Fruit fly (Drosophila melanogaster) whole organism, embryonic: Measurements from ENCODE around the gene CG11790.
A peak's percentile ranks its signal among the peaks of the same experiment; 100 is the strongest.

Source experiments
- Asciz ChIP-seq: fragments of 200-800 bp; sonication (Bioruptor generic); optimal IDR thresholded peaks from 2 replicates; lab custom pipeline; 2017; ENCODE audit warnings: missing biosample characterization, mild to moderate bottlenecking, missing genetic modification characterization, missing genetic modification reagents
- BEAF-32 ChIP-seq: fragments of 200-800 bp; sonication (Bioruptor generic); optimal IDR thresholded peaks from 3 replicates; lab custom pipeline; 2017; ENCODE audit warnings: missing biosample characterization, missing genetic modification characterization, mild to moderate bottlenecking, moderate library complexity, missing genetic modification reagents
- CG10209 ChIP-seq: fragments of 200-800 bp; sonication (Bioruptor generic); optimal IDR thresholded peaks from 3 replicates; lab custom pipeline; 2017; ENCODE audit warnings: missing biosample characterization, mild to moderate bottlenecking, missing genetic modification characterization, missing genetic modification reagents
- CG1024 ChIP-seq: fragments of 200-800 bp; sonication (Bioruptor generic); IDR thresholded peaks from 2 replicates; pipeline ENCODE4 v1.3.6; 2022; ENCODE audit warnings: missing biosample characterization, missing genetic modification characterization
- CG10959 ChIP-seq: fragments of 200-800 bp; sonication (Bioruptor generic); IDR thresholded peaks from 2 replicates; pipeline ENCODE4 v1.3.6; 2022; ENCODE audit warnings: missing biosample characterization, missing genetic modification characterization
- CG13287 ChIP-seq: fragments of 200-800 bp; sonication (Bioruptor generic); IDR thresholded peaks from 2 replicates; pipeline ENCODE4 v1.3.6; 2022; ENCODE audit warnings: missing biosample characterization, missing genetic modification characterization; ENCODE audit not compliant: partially characterized antibody
- CG1602 ChIP-seq: fragments of 200-800 bp; sonication (Bioruptor generic); optimal IDR thresholded peaks from 3 replicates; lab custom pipeline; 2016; ENCODE audit warnings: missing biosample characterization, missing genetic modification characterization
- CG16813 ChIP-seq: fragments of 200-800 bp; sonication (Bioruptor generic); IDR thresholded peaks from 3 replicates; pipeline ENCODE4 v1.3.6; 2022; ENCODE audit warnings: missing biosample characterization, missing genetic modification characterization; ENCODE audit not compliant: partially characterized antibody
- CG16863 ChIP-seq: fragments of 200-800 bp; sonication (Bioruptor generic); optimal IDR thresholded peaks from 3 replicates; lab custom pipeline; 2016; ENCODE audit warnings: missing biosample characterization, missing genetic modification characterization
- CG17568 ChIP-seq: fragments of 200-800 bp; sonication (Bioruptor generic); optimal IDR thresholded peaks from 2 replicates; lab custom pipeline; 2018; ENCODE audit warnings: missing biosample characterization, mild to moderate bottlenecking, missing genetic modification characterization, moderate library complexity
- CG32532 ChIP-seq: fragments of 200-800 bp; sonication (Bioruptor generic); IDR thresholded peaks from 2 replicates; pipeline ENCODE4 v1.3.6; 2022; ENCODE audit warnings: missing biosample characterization, missing genetic modification characterization
- CG32772 ChIP-seq: fragments of 200-800 bp; sonication (Bioruptor generic); IDR thresholded peaks from 2 replicates; pipeline ENCODE4 v1.3.6; 2022; ENCODE audit warnings: missing biosample characterization, missing genetic modification characterization
- CG42726 ChIP-seq: fragments of 200-800 bp; sonication (Bioruptor generic); IDR thresholded peaks from 2 replicates; pipeline ENCODE4 v1.3.6; 2022; ENCODE audit warnings: missing biosample characterization, missing genetic modification characterization; ENCODE audit not compliant: partially characterized antibody
- CG6254 ChIP-seq: fragments of 200-800 bp; sonication (Bioruptor generic); optimal IDR thresholded peaks from 3 replicates; lab custom pipeline; 2017; ENCODE audit warnings: mild to moderate bottlenecking, missing biosample characterization, missing genetic modification reagents, missing genetic modification characterization
- CG6791 ChIP-seq: fragments of 200-800 bp; sonication (Bioruptor generic); IDR thresholded peaks from 3 replicates; pipeline ENCODE4 v1.3.6; 2022; ENCODE audit warnings: missing biosample characterization, missing genetic modification characterization; ENCODE audit not compliant: partially characterized antibody
- Dp ChIP-seq: fragments of 200-800 bp; sonication (Bioruptor generic); optimal IDR thresholded peaks from 2 replicates; lab custom pipeline; 2018; ENCODE audit warnings: missing biosample characterization, mild to moderate bottlenecking, missing genetic modification characterization, moderate library complexity
- E2f2 ChIP-seq: fragments of 200-800 bp; sonication (Bioruptor generic); IDR thresholded peaks from 2 replicates; pipeline ENCODE4 v1.3.6; 2022; ENCODE audit warnings: missing biosample characterization, missing genetic modification characterization
- Ets65A ChIP-seq: fragments of 200-800 bp; sonication (Bioruptor generic); peaks from one replicate; lab custom pipeline; 2016; ENCODE audit warnings: missing biosample characterization, missing genetic modification characterization
- Hr51 ChIP-seq, 2 experiments: fragments of 200-800 bp; sonication (Bioruptor generic); optimal IDR thresholded peaks; 2 replicates in 1 of 2; 3 replicates in 1 of 2; lab custom pipeline; 2016 to 2018; ENCODE audit warnings: missing biosample characterization in 2 of 2, missing genetic modification characterization in 2 of 2, mild to moderate bottlenecking in 1 of 2, moderate library complexity in 1 of 2
- Med ChIP-seq: fragments of 200-800 bp; sonication (Bioruptor generic); peaks from one replicate; lab custom pipeline; 2016; ENCODE audit warnings: missing biosample characterization, missing genetic modification characterization, mild to moderate bottlenecking, inconsistent platforms, moderate library complexity
- PHDP ChIP-seq: fragments of 200-800 bp; sonication (Bioruptor generic); optimal IDR thresholded peaks from 3 replicates; lab custom pipeline; 2018; ENCODE audit warnings: missing biosample characterization, mild to moderate bottlenecking, missing genetic modification characterization, moderate library complexity
- Scr ChIP-seq: fragments of 200-800 bp; sonication (Bioruptor generic); IDR thresholded peaks from 2 replicates; pipeline ENCODE4 v1.3.6; 2022; ENCODE audit warnings: missing biosample characterization, missing genetic modification characterization; ENCODE audit not compliant: partially characterized antibody
- Sry-β ChIP-seq: fragments of 200-800 bp; sonication (Bioruptor generic); optimal IDR thresholded peaks from 2 replicates; lab custom pipeline; 2018; ENCODE audit warnings: missing biosample characterization, mild to moderate bottlenecking, missing genetic modification characterization, moderate library complexity
- Stat92E ChIP-seq, 3 experiments: fragments of >200 bp in 2 of 3; fragments of 200-800 bp in 1 of 3; sonication (Bioruptor generic) in 1 of 3; optimal IDR thresholded peaks; 2 replicates each; lab custom pipeline; 2017 to 2019; ENCODE audit warnings: missing biosample characterization in 3 of 3, missing genetic modification characterization in 3 of 3, mild to moderate bottlenecking in 1 of 3, moderate library complexity in 1 of 3
- Xrp1 ChIP-seq: fragments of 200-800 bp; sonication (Bioruptor generic); IDR thresholded peaks from 2 replicates; pipeline ENCODE4 v1.3.6; 2022; ENCODE audit warnings: missing biosample characterization, missing genetic modification characterization
- amos ChIP-seq: fragments of 200-800 bp; sonication (Bioruptor generic); IDR thresholded peaks from 2 replicates; pipeline ENCODE4 v1.3.6; 2022; ENCODE audit warnings: missing biosample characterization, missing genetic modification characterization; ENCODE audit not compliant: partially characterized antibody
- bbx ChIP-seq: fragments of 200-800 bp; sonication (Bioruptor generic); IDR thresholded peaks from 2 replicates; pipeline ENCODE4 v1.3.6; 2022; ENCODE audit warnings: missing biosample characterization, missing genetic modification characterization; ENCODE audit not compliant: partially characterized antibody
- bigmax ChIP-seq: fragments of 200-800 bp; sonication (Bioruptor generic); optimal IDR thresholded peaks from 2 replicates; lab custom pipeline; 2018; ENCODE audit warnings: missing biosample characterization, mild to moderate bottlenecking, missing genetic modification characterization
- caup ChIP-seq: fragments of 200-800 bp; sonication (Bioruptor generic); optimal IDR thresholded peaks from 3 replicates; lab custom pipeline; 2017; ENCODE audit warnings: missing biosample characterization, mild to moderate bottlenecking, missing genetic modification characterization, moderate library complexity; ENCODE audit not compliant: severe bottlenecking
- ci ChIP-seq: fragments of 200-800 bp; sonication (Bioruptor generic); IDR thresholded peaks from 3 replicates; pipeline ENCODE4 v1.3.6; 2022; ENCODE audit warnings: missing biosample characterization, missing genetic modification characterization
- ftz-f1 ChIP-seq: fragments of 200-800 bp; sonication (Bioruptor generic); optimal IDR thresholded peaks from 2 replicates; lab custom pipeline; 2016; ENCODE audit warnings: missing biosample characterization, missing genetic modification characterization
- jumu ChIP-seq: fragments of 200-800 bp; sonication (Bioruptor generic); optimal IDR thresholded peaks from 3 replicates; lab custom pipeline; 2016; ENCODE audit warnings: missing biosample characterization, missing genetic modification characterization
- kni ChIP-seq: fragments of 200-800 bp; sonication (Bioruptor generic); optimal IDR thresholded peaks from 3 replicates; lab custom pipeline; 2017; ENCODE audit warnings: mild to moderate bottlenecking, missing biosample characterization, missing genetic modification reagents, missing genetic modification characterization
- lilli ChIP-seq: fragments of 200-800 bp; sonication (Bioruptor generic); optimal IDR thresholded peaks from 3 replicates; lab custom pipeline; 2016; ENCODE audit warnings: missing biosample characterization, missing genetic modification characterization
- lov ChIP-seq, 2 experiments: fragments of 200-800 bp in 1 of 2; fragments of >200 bp in 1 of 2; sonication (Bioruptor generic) in 1 of 2; IDR thresholded peaks in 1 of 2; optimal IDR thresholded peaks in 1 of 2; 2 replicates in 1 of 2; 3 replicates in 1 of 2; pipeline versions ENCODE4 v1.3.6 to Lab custom; 2017 to 2022; ENCODE audit warnings: missing biosample characterization in 1 of 2, missing genetic modification characterization in 1 of 2
- nom ChIP-seq: fragments of 200-800 bp; sonication (Bioruptor generic); optimal IDR thresholded peaks from 2 replicates; lab custom pipeline; 2017; ENCODE audit warnings: missing biosample characterization, missing genetic modification characterization, mild to moderate bottlenecking, moderate library complexity, missing genetic modification reagents
- row ChIP-seq: fragments of 200-800 bp; sonication (Bioruptor generic); IDR thresholded peaks from 3 replicates; pipeline ENCODE4 v1.3.6; 2022; ENCODE audit warnings: missing biosample characterization, missing genetic modification characterization
- salm ChIP-seq: fragments of 200-800 bp; sonication (Bioruptor generic); optimal IDR thresholded peaks from 2 replicates; lab custom pipeline; 2018; ENCODE audit warnings: missing biosample characterization, mild to moderate bottlenecking, missing genetic modification characterization
- sd ChIP-seq: fragments of 200-800 bp; sonication (Bioruptor generic); optimal IDR thresholded peaks from 3 replicates; lab custom pipeline; 2018; ENCODE audit warnings: missing biosample characterization, mild to moderate bottlenecking, missing genetic modification characterization, moderate library complexity
- sens ChIP-seq: fragments of 200-800 bp; sonication (Bioruptor generic); peaks from one replicate; lab custom pipeline; 2016; ENCODE audit warnings: missing biosample characterization, missing genetic modification characterization
- slbo ChIP-seq: fragments of 200-800 bp; sonication (Bioruptor generic); IDR thresholded peaks from 2 replicates; pipeline ENCODE4 v1.3.6; 2022; ENCODE audit warnings: missing biosample characterization, missing genetic modification characterization
- sqz ChIP-seq: fragments of 200-800 bp; sonication (Bioruptor generic); optimal IDR thresholded peaks from 3 replicates; lab custom pipeline; 2018; ENCODE audit warnings: missing biosample characterization, mild to moderate bottlenecking, missing genetic modification characterization
- stwl ChIP-seq: fragments of 200-800 bp; sonication (Bioruptor generic); optimal IDR thresholded peaks from 3 replicates; lab custom pipeline; 2018; ENCODE audit warnings: missing biosample characterization, mild to moderate bottlenecking, missing genetic modification characterization, moderate library complexity
- tna ChIP-seq: fragments of 200-800 bp; sonication (Bioruptor generic); IDR thresholded peaks from 2 replicates; pipeline ENCODE4 v1.3.6; 2022; ENCODE audit warnings: missing biosample characterization, missing genetic modification characterization; ENCODE audit not compliant: partially characterized antibody
- twi ChIP-seq: fragments of 200-800 bp; optimal IDR thresholded peaks from 2 replicates; lab custom pipeline; 2019; ENCODE audit warnings: missing biosample characterization, mild to moderate bottlenecking, missing genetic modification characterization, moderate library complexity
- z ChIP-seq: fragments of 200-800 bp; sonication (Bioruptor generic); IDR thresholded peaks from 3 replicates; pipeline ENCODE4 v1.3.6; 2022; ENCODE audit warnings: missing biosample characterization, missing genetic modification characterization

Gene CG11790

dm6 chr3R:25047504-25047903, at the start of gene CG11790 (continued):
- TF ChIP-seq Med (GFP tag; lab: Kevin White, UChicago), result peak; percentile 80
- TF ChIP-seq ci (GFP tag; lab: Robert Waterston, UW), result peak; percentile 59; the same call in 2 of the 3 replicates
- TF ChIP-seq E2f2 (GFP tag; lab: Robert Waterston, UW), result 0 out of 2 replicates have a peak, but pooled peaks have one; percentile 21
- TF ChIP-seq nom, result peak; percentile 45
- TF ChIP-seq CG1602, result no peak
- TF ChIP-seq sens (GFP tag; lab: Kevin White, UChicago), result no peak
- TF ChIP-seq Scr (GFP tag; lab: Robert Waterston, UW), result peak; percentile 77
- TF ChIP-seq CG1024 (GFP tag; lab: Robert Waterston, UW), result no peak
- TF ChIP-seq CG42726, result peak; percentile 70; the same call in 1 of the 2 replicates
- TF ChIP-seq Xrp1 (GFP tag; lab: Robert Waterston, UW), result peak; percentile 25; the same call in 1 of the 2 replicates
- TF ChIP-seq bbx (GFP tag; lab: Robert Waterston, UW), result peak; percentile 85
- no peak for TF ChIP-seq sqz (GFP tag; lab: Kevin White, UChicago)
- no peak for TF ChIP-seq bigmax (GFP tag; lab: Kevin White, UChicago)
- no peak for TF ChIP-seq caup (GFP tag; lab: Kevin White, UChicago)
- no peak for TF ChIP-seq Asciz
- TF ChIP-seq CG16813 (GFP tag; lab: Robert Waterston, UW), result peak; percentile 66
- TF ChIP-seq Hr51 (GFP tag; optimal IDR thresholded peaks at IDR 0.05; lab: Kevin White, UChicago), result no peak
- peak; percentile 43; the same call in 1 of the 2 replicates for TF ChIP-seq CG32532 (GFP tag; lab: Robert Waterston, UW)
- TF ChIP-seq tna (GFP tag; lab: Robert Waterston, UW), result peak; percentile 73
- peak; percentile 38 for TF ChIP-seq stwl
- peak; percentile 69 for TF ChIP-seq ftz-f1 (GFP tag; lab: Kevin White, UChicago)
- peak; percentile 74 for TF ChIP-seq BEAF-32 (GFP tag; lab: Kevin White, UChicago)
- no peak for TF ChIP-seq CG16863 (GFP tag; lab: Kevin White, UChicago)
- peak; percentile 88 for TF ChIP-seq Sry-β
- peak; percentile 7 for TF ChIP-seq Dp (GFP tag; lab: Kevin White, UChicago)
- peak; percentile 4 for TF ChIP-seq PHDP (tag; lab: Kevin White, UChicago)
- no peak for TF ChIP-seq lov (optimal IDR thresholded peaks at IDR 0.05; lab: Kevin White, UChicago)
- TF ChIP-seq lov (GFP tag; IDR thresholded peaks at IDR 0.05; lab: Robert Waterston, UW), result 0 out of 3 replicates have a peak, but pooled peaks have one; percentile 16
- TF ChIP-seq CG6791, result peak; percentile 83
- TF ChIP-seq lilli (GFP tag; lab: Kevin White, UChicago), result peak; percentile 7

DNA sequence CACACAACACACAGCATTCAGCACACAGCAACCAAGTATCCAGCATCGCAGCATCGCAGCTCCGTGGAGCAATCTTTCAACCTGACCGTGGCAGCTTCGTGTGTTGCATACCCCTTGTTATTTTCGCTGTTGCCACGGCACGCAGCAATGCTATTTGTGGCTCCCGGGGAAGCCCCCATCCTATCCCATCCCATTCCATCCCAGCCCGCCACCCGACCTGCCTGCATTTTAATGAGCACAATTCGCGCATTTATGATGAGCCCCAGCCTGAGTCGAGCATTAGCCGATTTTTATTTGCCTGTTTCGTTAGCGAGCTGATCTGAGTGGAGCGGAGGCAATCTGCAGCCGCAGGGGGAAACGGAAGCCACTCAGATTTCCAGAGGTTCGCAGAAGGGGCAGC, 47.9 kb upstream of the CG11790 start:
- TF ChIP-seq Ets65A (GFP tag; lab: Kevin White, UChicago) (peak; percentile 76), amos (GFP tag; lab: Robert Waterston, UW) (no peak), salm (tag; lab: Kevin White, UChicago) (no peak), z (GFP tag; lab: Robert Waterston, UW) (no peak), CG17568 (no peak), jumu (GFP tag; lab: Kevin White, UChicago) (no peak), CG13287 (GFP tag; lab: Robert Waterston, UW) (no peak)

- TF ChIP-seq twi (tag; lab: Kevin White, UChicago), result peak; percentile 0
- TF ChIP-seq slbo, result peak; percentile 25; the same call in 1 of the 2 replicates
- TF ChIP-seq kni (GFP tag; lab: Kevin White, UChicago), result peak; percentile 73
- TF ChIP-seq row (GFP tag; lab: Robert Waterston, UW), result no peak
- no peak for TF ChIP-seq CG6254
- no peak for TF ChIP-seq CG32772 (GFP tag; lab: Robert Waterston, UW)
- TF ChIP-seq sd (tag; lab: Kevin White, UChicago), result peak; percentile 45
- peak in 1 of 3 experiments; percentile 98 for TF ChIP-seq Stat92E (GFP tag; optimal IDR thresholded peaks at IDR 0.05; lab: Kevin White, UChicago)
- no peak for TF ChIP-seq CG10959 (GFP tag; lab: Robert Waterston, UW)
- peak; percentile 43 for TF ChIP-seq CG10209
Observed at dm6 chr3R:25002257-25002656, 45.2 kb upstream of the CG11790 start.
